Fruit fly (Drosophila melanogaster): ENCODE data around the gene rumpel.

- TF ChIP-seq CG8478 (optimal IDR thresholded peaks at IDR 0.05): no peak
- TF ChIP-seq CTCF (optimal IDR thresholded peaks at IDR 0.05): no peak
These were observed 3.4 kb upstream of the rumpel start for dm6 chrX:7415027-7415426.

Data from S2 (cell line).